Fruit fly (Drosophila melanogaster): Measurements from ENCODE around the gene CatB.
A peak's percentile ranks its signal among the peaks of the same experiment; 100 is the strongest.

DNA sequence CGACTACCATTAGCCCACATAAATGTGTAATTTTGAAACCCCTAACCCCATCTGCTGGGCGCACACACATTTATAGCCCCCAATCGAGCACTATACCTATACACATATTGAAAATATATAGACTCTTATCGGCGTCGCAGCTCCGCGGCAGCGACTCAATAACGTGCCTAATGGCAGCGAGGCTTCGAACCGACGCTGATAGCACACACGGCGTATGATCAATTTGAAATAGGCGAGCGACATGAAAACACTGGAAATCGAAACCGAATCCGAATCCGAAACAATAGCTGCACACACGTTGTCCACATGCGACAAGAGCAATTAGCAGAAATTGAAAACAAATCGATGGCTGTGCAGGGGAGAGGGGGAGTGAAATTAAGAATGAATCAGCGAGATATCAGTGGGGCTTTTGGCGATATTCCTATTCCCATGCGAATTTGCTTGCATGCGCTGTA lies 11.1 kb upstream of the CatB start:
- peak; percentile 93 for TF ChIP-seq tj (GFP tag; optimal IDR thresholded peaks at IDR 0.05)
- TF ChIP-seq CG12768 (GFP tag; optimal IDR thresholded peaks at IDR 0.05), result peak; percentile 45
- peak; percentile 37 for TF ChIP-seq CG7101 (tag; optimal IDR thresholded peaks at IDR 0.05)
- peak; percentile 18 for TF ChIP-seq Clk (GFP tag; optimal IDR thresholded peaks at IDR 0.05)
- peak; percentile 95 for TF ChIP-seq kay (GFP tag; ENCODE audit: borderline replicate concordance)
- no peak for TF ChIP-seq Crg-1 (GFP tag; optimal IDR thresholded peaks at IDR 0.05)
- TF ChIP-seq CG11617 (GFP tag; optimal IDR thresholded peaks at IDR 0.05), result no peak
- TF ChIP-seq CG33017 (tag; optimal IDR thresholded peaks at IDR 0.05), result peak; percentile 17
- peak in 1 of 2 experiments; percentile 18 for TF ChIP-seq cnc (optimal IDR thresholded peaks at IDR 0.05)
- TF ChIP-seq pad (GFP tag; optimal IDR thresholded peaks at IDR 0.05), result no peak
- TF ChIP-seq CG1620 (GFP tag; optimal IDR thresholded peaks at IDR 0.05), result no peak
- no peak for TF ChIP-seq CG5204 (GFP tag; optimal IDR thresholded peaks at IDR 0.05)
